Fruit fly (Drosophila melanogaster) whole organism, embryonic: ENCODE results near the gene CG2247.
A peak's percentile ranks its signal among the peaks of the same experiment; 100 is the strongest.

Experiments used
- Adf1 ChIP-seq: fragments of 200-800 bp; sonication (Bioruptor generic); IDR thresholded peaks from 2 replicates; pipeline ENCODE4 v1.3.6; 2022; ENCODE audit warnings: missing biosample characterization, missing genetic modification characterization
- Antp ChIP-seq: fragments of 200-800 bp; sonication (Bioruptor generic); optimal IDR thresholded peaks from 3 replicates; lab custom pipeline; 2016; ENCODE audit warnings: missing biosample characterization, missing genetic modification characterization
- Awh ChIP-seq: fragments of 200-800 bp; sonication (Bioruptor generic); IDR thresholded peaks from 2 replicates; pipeline ENCODE4, ENCODE4 v1.3.6; 2022; ENCODE audit warnings: missing biosample characterization, missing genetic modification characterization
- CG10209 ChIP-seq: fragments of 200-800 bp; sonication (Bioruptor generic); optimal IDR thresholded peaks from 3 replicates; lab custom pipeline; 2017; ENCODE audit warnings: missing biosample characterization, mild to moderate bottlenecking, missing genetic modification characterization, missing genetic modification reagents
- CG10654 ChIP-seq: fragments of 200-800 bp; sonication (Bioruptor generic); optimal IDR thresholded peaks from 2 replicates; lab custom pipeline; 2016; ENCODE audit warnings: missing biosample characterization, missing genetic modification characterization
- CG11456 ChIP-seq: fragments of 200-800 bp; sonication (Bioruptor generic); IDR thresholded peaks from 3 replicates; pipeline ENCODE4 v1.3.6; 2022; ENCODE audit warnings: missing biosample characterization, missing genetic modification characterization
- CG12299 ChIP-seq: fragments of 200-800 bp; sonication (Bioruptor generic); optimal IDR thresholded peaks from 2 replicates; lab custom pipeline; 2018; ENCODE audit warnings: missing biosample characterization, mild to moderate bottlenecking, missing genetic modification characterization
- CG13775 ChIP-seq: fragments of 200-800 bp; sonication (Bioruptor generic); optimal IDR thresholded peaks from 3 replicates; lab custom pipeline; 2017; ENCODE audit warnings: missing biosample characterization, mild to moderate bottlenecking, missing genetic modification characterization
- CG1602 ChIP-seq: fragments of 200-800 bp; sonication (Bioruptor generic); optimal IDR thresholded peaks from 3 replicates; lab custom pipeline; 2016; ENCODE audit warnings: missing biosample characterization, missing genetic modification characterization
- CG17186 ChIP-seq: fragments of 200-800 bp; sonication (Bioruptor generic); optimal IDR thresholded peaks from 3 replicates; lab custom pipeline; 2017; ENCODE audit warnings: missing biosample characterization, missing genetic modification reagents, missing genetic modification characterization
- CG17385 ChIP-seq: fragments of 200-800 bp; sonication (Bioruptor generic); optimal IDR thresholded peaks from 3 replicates; lab custom pipeline; 2018; ENCODE audit warnings: missing biosample characterization, mild to moderate bottlenecking, missing genetic modification characterization
- CG18619 ChIP-seq: fragments of 200-800 bp; sonication (Bioruptor generic); optimal IDR thresholded peaks from 3 replicates; lab custom pipeline; 2017; ENCODE audit warnings: missing biosample characterization, mild to moderate bottlenecking, missing genetic modification characterization
- CG2678 ChIP-seq: fragments of 200-800 bp; sonication (Bioruptor generic); optimal IDR thresholded peaks from 3 replicates; lab custom pipeline; 2019; ENCODE audit warnings: missing biosample characterization, mild to moderate bottlenecking, missing genetic modification characterization, moderate library complexity
- CG34376 ChIP-seq: fragments of 200-800 bp; sonication (Bioruptor generic); optimal IDR thresholded peaks from 2 replicates; lab custom pipeline; 2018; ENCODE audit warnings: missing biosample characterization, mild to moderate bottlenecking, missing genetic modification characterization
- CG4854 ChIP-seq: fragments of 200-800 bp; sonication (Bioruptor generic); optimal IDR thresholded peaks from 2 replicates; lab custom pipeline; 2016; ENCODE audit warnings: missing biosample characterization, missing genetic modification characterization, inconsistent platforms
- CG6813 ChIP-seq: fragments of 200-800 bp; sonication (Bioruptor generic); optimal IDR thresholded peaks from 2 replicates; lab custom pipeline; 2017; ENCODE audit warnings: missing biosample characterization, missing genetic modification characterization, mild to moderate bottlenecking, moderate library complexity, missing genetic modification reagents
- CG7963 ChIP-seq: fragments of 200-800 bp; sonication (Bioruptor generic); IDR thresholded peaks from 3 replicates; pipeline ENCODE4 v1.3.6; 2022; ENCODE audit warnings: missing biosample characterization, missing genetic modification characterization; ENCODE audit not compliant: partially characterized antibody
- CG9215 ChIP-seq: fragments of 200-800 bp; sonication (Bioruptor generic); IDR thresholded peaks from 2 replicates; pipeline ENCODE4 v1.3.6; 2022; ENCODE audit warnings: missing biosample characterization, missing genetic modification characterization
- CHES-1-like ChIP-seq: fragments of 200-800 bp; sonication (Bioruptor generic); optimal IDR thresholded peaks from 2 replicates; lab custom pipeline; 2016; ENCODE audit warnings: missing biosample characterization, missing genetic modification characterization
- Dek ChIP-seq: fragments of 200-800 bp; sonication (Bioruptor generic); optimal IDR thresholded peaks from 3 replicates; lab custom pipeline; 2019; ENCODE audit warnings: missing biosample characterization, mild to moderate bottlenecking, missing genetic modification characterization, moderate library complexity
- Dp ChIP-seq: fragments of 200-800 bp; sonication (Bioruptor generic); optimal IDR thresholded peaks from 2 replicates; lab custom pipeline; 2018; ENCODE audit warnings: missing biosample characterization, mild to moderate bottlenecking, missing genetic modification characterization, moderate library complexity
- Dref ChIP-seq: fragments of 200-800 bp; sonication (Bioruptor generic); IDR thresholded peaks from 2 replicates; pipeline ENCODE4 v1.3.6; 2022; ENCODE audit warnings: missing biosample characterization, missing genetic modification characterization
- HLH54F ChIP-seq: fragments of 200-800 bp; sonication (Bioruptor generic); optimal IDR thresholded peaks from 3 replicates; lab custom pipeline; 2016; ENCODE audit warnings: missing biosample characterization, missing genetic modification characterization
- Lpt ChIP-seq: fragments of >200 bp; optimal IDR thresholded peaks from 2 replicates; lab custom pipeline; 2018; ENCODE audit warnings: missing biosample characterization, missing genetic modification characterization
- Neu2 ChIP-seq: fragments of 200-800 bp; sonication (Bioruptor generic); optimal IDR thresholded peaks from 3 replicates; lab custom pipeline; 2016; ENCODE audit warnings: missing biosample characterization, missing genetic modification characterization, borderline replicate concordance
- Nf-YB ChIP-seq: fragments of 200-800 bp; sonication (Bioruptor generic); optimal IDR thresholded peaks from 3 replicates; lab custom pipeline; 2019; ENCODE audit warnings: missing biosample characterization, mild to moderate bottlenecking, missing genetic modification characterization, moderate library complexity
- Poxn ChIP-seq: fragments of 200-800 bp; sonication (Bioruptor generic); IDR thresholded peaks from 2 replicates; pipeline ENCODE4 v1.3.6; 2022; ENCODE audit warnings: missing biosample characterization, missing genetic modification characterization
- Sry-δ ChIP-seq: fragments of 200-800 bp; sonication (Bioruptor generic); optimal IDR thresholded peaks from 2 replicates; lab custom pipeline; 2016; ENCODE audit warnings: missing biosample characterization, missing genetic modification characterization
- TFAM ChIP-seq: fragments of 200-800 bp; sonication (Bioruptor generic); optimal IDR thresholded peaks from 2 replicates; lab custom pipeline; 2017; ENCODE audit warnings: missing biosample characterization, missing genetic modification characterization, inconsistent platforms
- Xrp1 ChIP-seq: fragments of 200-800 bp; sonication (Bioruptor generic); IDR thresholded peaks from 2 replicates; pipeline ENCODE4 v1.3.6; 2022; ENCODE audit warnings: missing biosample characterization, missing genetic modification characterization
- cg ChIP-seq: fragments of 200-800 bp; sonication (Bioruptor generic); optimal IDR thresholded peaks from 3 replicates; lab custom pipeline; 2019; ENCODE audit warnings: missing biosample characterization, mild to moderate bottlenecking, missing genetic modification characterization, moderate library complexity
- crol ChIP-seq: fragments of 200-800 bp; sonication (Bioruptor generic); IDR thresholded peaks from 2 replicates; pipeline ENCODE4 v1.3.6; 2022; ENCODE audit warnings: missing biosample characterization, missing genetic modification characterization
- dimm ChIP-seq: fragments of 200-800 bp; sonication (Bioruptor generic); IDR thresholded peaks from 2 replicates; pipeline ENCODE4 v1.3.6; 2022; ENCODE audit warnings: missing biosample characterization, missing genetic modification characterization
- ems ChIP-seq: fragments of 200-800 bp; sonication (Bioruptor generic); optimal IDR thresholded peaks from 3 replicates; lab custom pipeline; 2016; ENCODE audit warnings: missing biosample characterization, missing genetic modification characterization
- fd64A ChIP-seq: fragments of 200-800 bp; sonication (Bioruptor generic); optimal IDR thresholded peaks from 3 replicates; lab custom pipeline; 2018; ENCODE audit warnings: missing biosample characterization, mild to moderate bottlenecking, missing genetic modification characterization
- hbn ChIP-seq: fragments of 200-800 bp; sonication (Bioruptor generic); IDR thresholded peaks from 2 replicates; pipeline ENCODE4 v1.3.6; 2022; ENCODE audit warnings: missing biosample characterization, missing genetic modification characterization; ENCODE audit not compliant: partially characterized antibody
- her ChIP-seq: fragments of 200-800 bp; sonication (Bioruptor generic); optimal IDR thresholded peaks from 2 replicates; lab custom pipeline; 2016; ENCODE audit warnings: missing biosample characterization, missing genetic modification characterization
- lbe ChIP-seq: fragments of 200-800 bp; sonication (Bioruptor generic); optimal IDR thresholded peaks from 2 replicates; lab custom pipeline; 2016; ENCODE audit warnings: missing biosample characterization, mild to moderate bottlenecking, missing genetic modification characterization
- org-1 ChIP-seq: fragments of 200-800 bp; sonication (Bioruptor generic); optimal IDR thresholded peaks from 2 replicates; lab custom pipeline; 2017; ENCODE audit warnings: missing biosample characterization, missing genetic modification characterization
- peb ChIP-seq: fragments of 200-800 bp; sonication (Bioruptor generic); IDR thresholded peaks from 2 replicates; pipeline ENCODE4 v1.3.6; 2022; ENCODE audit warnings: missing biosample characterization, missing genetic modification characterization
- sc ChIP-seq, 3 experiments: fragments of >200 bp in 2 of 3; fragments of 200-800 bp in 1 of 3; sonication (Bioruptor generic) in 1 of 3; optimal IDR thresholded peaks; 2 replicates in 2 of 3; 3 replicates in 1 of 3; lab custom pipeline; 2017; ENCODE audit warnings: mild to moderate bottlenecking in 1 of 3, missing biosample characterization in 1 of 3, missing genetic modification characterization in 1 of 3, missing genetic modification reagents in 1 of 3
- sens-2 ChIP-seq: fragments of 200-800 bp; sonication (Bioruptor generic); IDR thresholded peaks from 2 replicates; pipeline ENCODE4 v1.3.6; 2022; ENCODE audit warnings: missing biosample characterization, missing genetic modification characterization
- sna ChIP-seq: fragments of 200-800 bp; sonication (Bioruptor generic); IDR thresholded peaks from 2 replicates; pipeline ENCODE4 v1.3.6; 2022; ENCODE audit warnings: missing biosample characterization, missing genetic modification characterization; ENCODE audit not compliant: partially characterized antibody
- so ChIP-seq: fragments of 200-800 bp; sonication (Bioruptor generic); IDR thresholded peaks from 3 replicates; pipeline ENCODE4 v1.3.6; 2022; ENCODE audit warnings: missing biosample characterization, missing genetic modification characterization
- sqz ChIP-seq: fragments of 200-800 bp; sonication (Bioruptor generic); optimal IDR thresholded peaks from 3 replicates; lab custom pipeline; 2018; ENCODE audit warnings: missing biosample characterization, mild to moderate bottlenecking, missing genetic modification characterization
- tio ChIP-seq: fragments of 200-800 bp; sonication (Bioruptor generic); optimal IDR thresholded peaks from 2 replicates; lab custom pipeline; 2017; ENCODE audit warnings: missing biosample characterization, missing genetic modification characterization, inconsistent platforms
- toy ChIP-seq: fragments of 200-800 bp; sonication (Bioruptor generic); IDR thresholded peaks from 2 replicates; pipeline ENCODE4 v1.3.6; 2022; ENCODE audit warnings: missing biosample characterization, missing genetic modification characterization
- tup ChIP-seq: fragments of 200-800 bp; sonication (Bioruptor generic); optimal IDR thresholded peaks from 2 replicates; lab custom pipeline; 2016; ENCODE audit warnings: missing biosample characterization, mild to moderate bottlenecking, missing genetic modification characterization, moderate library complexity
- usp ChIP-seq: fragments of >200 bp; optimal IDR thresholded peaks from 2 replicates; lab custom pipeline; 2017; ENCODE audit warnings: missing biosample characterization, missing genetic modification characterization
- yki ChIP-seq: fragments of >200 bp; optimal IDR thresholded peaks from 3 replicates; lab custom pipeline; 2018

The CG2247 gene

DNA sequence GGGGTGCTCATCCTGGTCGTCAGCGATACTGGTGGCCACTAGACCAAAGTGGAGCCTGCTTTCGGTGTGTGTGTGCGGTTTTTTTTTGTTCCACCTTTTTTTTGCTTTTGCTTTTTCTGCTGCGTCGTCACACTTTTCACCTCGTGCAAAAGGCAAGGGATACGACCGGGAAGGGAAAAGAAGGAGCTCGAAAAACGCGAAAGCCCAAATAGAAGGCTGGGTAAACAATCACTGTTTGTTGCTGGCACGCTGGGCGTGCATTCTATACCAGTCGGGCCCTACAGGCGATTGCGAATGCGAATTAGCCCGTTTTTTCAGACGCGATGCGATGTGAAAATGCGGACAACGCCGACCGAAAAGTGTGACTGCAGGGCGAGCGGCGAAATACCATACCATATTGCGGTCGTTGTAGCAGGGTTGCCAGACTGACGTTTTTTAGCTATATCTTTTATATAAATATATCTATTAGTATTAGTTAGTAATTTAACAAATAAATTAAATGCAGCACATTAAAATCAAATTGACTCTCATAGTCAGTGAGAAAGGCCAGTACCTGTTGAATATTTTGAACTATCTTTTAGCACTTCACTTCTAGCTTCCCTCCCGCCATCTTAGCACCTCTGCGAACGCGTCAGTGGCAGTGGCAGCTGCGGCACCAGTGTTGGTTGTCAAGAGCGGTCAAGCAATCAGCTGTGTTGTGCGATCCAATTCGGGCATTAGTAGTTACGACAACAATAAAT is 41.3 kb downstream of the CG2247 start, which contains the start of the genes Polr2A and CG11699 (continued):
- TF ChIP-seq CG12299 (tag; lab: Kevin White, UChicago) (peak; percentile 29), tup (GFP tag; lab: Kevin White, UChicago) (no peak), CG9215 (GFP tag; lab: Robert Waterston, UW) (peak; percentile 33), HLH54F (GFP tag; lab: Kevin White, UChicago) (no peak), usp (no peak), CG4854 (GFP tag; lab: Kevin White, UChicago) (no peak), CG10654 (GFP tag; lab: Kevin White, UChicago) (peak; percentile 14), Antp (GFP tag; lab: Kevin White, UChicago) (no peak), org-1 (GFP tag; lab: Kevin White, UChicago) (no peak), TFAM (no peak), CG1602 (GFP tag; lab: Kevin White, UChicago) (peak; percentile 23), cg (GFP tag; lab: Kevin White, UChicago) (no peak), sc (optimal IDR thresholded peaks at IDR 0.05; lab: Kevin White, UChicago) (no peak), sc (GFP tag; optimal IDR thresholded peaks at IDR 0.05; lab: Kevin White, UChicago) (no peak), Lpt (GFP tag; lab: Kevin White, UChicago) (no peak), CG17186 (peak; percentile 38), Adf1 (GFP tag; lab: Robert Waterston, UW) (no peak; the same call in none of the 2 replicates), tio (no peak), peb (GFP tag; lab: Robert Waterston, UW) (no peak), sna (GFP tag; lab: Robert Waterston, UW) (0 out of 2 replicates have a peak, but pooled peaks have one; percentile 27), ems (GFP tag; lab: Kevin White, UChicago) (peak; percentile 5), Neu2 (GFP tag; lab: Kevin White, UChicago) (no peak), hbn (no peak), Dp (GFP tag; lab: Kevin White, UChicago) (peak; percentile 52), CG17385 (no peak), yki (lab: Kevin White, UChicago) (no peak), Nf-YB (GFP tag; lab: Kevin White, UChicago) (peak; percentile 5), fd64A (GFP tag; lab: Kevin White, UChicago) (no peak), CG13775 (GFP tag; lab: Kevin White, UChicago) (peak; percentile 64), Poxn (GFP tag; lab: Robert Waterston, UW) (no peak), toy (GFP tag; lab: Robert Waterston, UW) (no peak), dimm (GFP tag; lab: Robert Waterston, UW) (no peak), so (GFP tag; lab: Robert Waterston, UW) (no peak), CG10209 (GFP tag; lab: Kevin White, UChicago) (no peak), lbe (peak; percentile 44), Dek (tag; lab: Kevin White, UChicago) (peak; percentile 59), CHES-1-like (no peak), CG18619 (no peak), her (GFP tag; lab: Kevin White, UChicago) (no peak), CG2678 (tag; lab: Kevin White, UChicago) (no peak), CG11456 (GFP tag; lab: Robert Waterston, UW) (no peak), CG6813 (GFP tag; lab: Kevin White, UChicago) (peak; percentile 9), Sry-δ (GFP tag; lab: Kevin White, UChicago) (peak; percentile 2), Xrp1 (0 out of 2 replicates have a peak, but pooled peaks have one; percentile 26), crol (GFP tag; lab: Robert Waterston, UW) (no peak), CG7963 (GFP tag; lab: Robert Waterston, UW) (no peak), Awh (GFP tag; lab: Robert Waterston, UW) (no peak), sens-2 (GFP tag; lab: Robert Waterston, UW) (no peak), CG34376 (GFP tag; lab: Kevin White, UChicago) (no peak), Dref (no peak), sqz (GFP tag; lab: Kevin White, UChicago) (peak; percentile 54)
